Worm (Caenorhabditis elegans) whole organism, late embryonic: Measurements from ENCODE around the gene ZK353.2.

Experiments
- C38D4.7 ChIP-seq: fragments of 200-800 bp; sonication (Bioruptor generic); optimal IDR thresholded peaks from 2 replicates; lab custom pipeline; 2018; ENCODE audit warnings: mild to moderate bottlenecking, missing genetic modification characterization, moderate library complexity, missing compliant biosample characterization
- K09A11.1 ChIP-seq: sonication (generic microtip); optimal IDR thresholded peaks from 2 replicates; lab custom pipeline; 2017; ENCODE audit warnings: antibody characterized with exemption, mild to moderate bottlenecking, missing genetic modification characterization, missing compliant biosample characterization; ENCODE audit not compliant: insufficient read depth
- ama-1 ChIP-seq: fragments of 150-350 bp; optimal IDR thresholded peaks from 2 replicates; lab custom pipeline; 2014
- ceh-14 ChIP-seq: sonication (generic microtip); optimal IDR thresholded peaks from 2 replicates; lab custom pipeline; 2016; ENCODE audit warnings: missing genotype, missing genetic modification characterization, missing compliant biosample characterization
- ceh-18 ChIP-seq: sonication (generic microtip); optimal IDR thresholded peaks from 2 replicates; lab custom pipeline; 2016; ENCODE audit warnings: missing genetic modification characterization, missing compliant biosample characterization
- ceh-2 ChIP-seq: sonication (generic microtip); optimal IDR thresholded peaks from 2 replicates; lab custom pipeline; 2016; ENCODE audit warnings: missing genotype, missing genetic modification characterization, missing compliant biosample characterization
- ceh-22 ChIP-seq: sonication (generic microtip); optimal IDR thresholded peaks from 2 replicates; lab custom pipeline; 2017; ENCODE audit warnings: missing biosample characterization, missing genetic modification characterization
- ceh-30 ChIP-seq: fragments of 150-350 bp; optimal IDR thresholded peaks from 2 replicates; lab custom pipeline; 2014; ENCODE audit warnings: missing biosample characterization, missing genetic modification characterization
- ceh-31 ChIP-seq: sonication (generic microtip); optimal IDR thresholded peaks from 2 replicates; lab custom pipeline; 2016; ENCODE audit warnings: missing genetic modification characterization, missing compliant biosample characterization
- ceh-34 ChIP-seq: sonication (generic microtip); optimal IDR thresholded peaks from 2 replicates; lab custom pipeline; 2016; ENCODE audit warnings: mild to moderate bottlenecking, missing genetic modification characterization, missing compliant biosample characterization
- ceh-45 ChIP-seq: fragments of 200-800 bp; sonication (Bioruptor generic); IDR thresholded peaks from 2 replicates; pipeline ENCODE4 v1.3.6; 2022; ENCODE audit warnings: missing genetic modification reagents, missing genetic modification characterization, missing compliant biosample characterization
- ceh-48 ChIP-seq: sonication (generic microtip); optimal IDR thresholded peaks from 2 replicates; lab custom pipeline; 2016; ENCODE audit warnings: missing genetic modification characterization, inconsistent platforms, missing compliant biosample characterization
- che-1 ChIP-seq: sonication (generic microtip); optimal IDR thresholded peaks from 2 replicates; lab custom pipeline; 2016; ENCODE audit warnings: mild to moderate bottlenecking, missing genetic modification characterization, missing compliant biosample characterization
- dve-1 ChIP-seq: sonication (generic microtip); optimal IDR thresholded peaks from 2 replicates; lab custom pipeline; 2017; ENCODE audit warnings: antibody characterized with exemption, mild to moderate bottlenecking, missing genetic modification characterization, missing compliant biosample characterization
- elt-2 ChIP-seq: sonication (generic microtip); optimal IDR thresholded peaks from 2 replicates; lab custom pipeline; 2016; ENCODE audit warnings: missing genetic modification reagents, missing genetic modification characterization, missing compliant biosample characterization
- ets-4 ChIP-seq: sonication (generic microtip); optimal IDR thresholded peaks from 2 replicates; lab custom pipeline; 2016; ENCODE audit warnings: missing genetic modification characterization, missing compliant biosample characterization
- eyg-1 ChIP-seq: sonication (generic microtip); optimal IDR thresholded peaks from 2 replicates; lab custom pipeline; 2016; ENCODE audit warnings: missing genotype, missing genetic modification characterization, missing compliant biosample characterization
- fax-1 ChIP-seq: sonication (generic microtip); optimal IDR thresholded peaks from 2 replicates; lab custom pipeline; 2016; ENCODE audit warnings: missing genotype, missing genetic modification characterization, missing compliant biosample characterization
- hlh-13 ChIP-seq: fragments of 200-800 bp; sonication (Bioruptor generic); optimal IDR thresholded peaks from 2 replicates; lab custom pipeline; 2018; ENCODE audit warnings: mild to moderate bottlenecking, missing genetic modification characterization, missing compliant biosample characterization
- hlh-30 ChIP-seq: sonication (generic microtip); optimal IDR thresholded peaks from 2 replicates; lab custom pipeline; 2017; ENCODE audit warnings: antibody characterized with exemption, missing genetic modification characterization, missing compliant biosample characterization; ENCODE audit not compliant: insufficient read depth
- hlh-6 ChIP-seq: sonication (generic microtip); optimal IDR thresholded peaks from 2 replicates; lab custom pipeline; 2016; ENCODE audit warnings: missing genotype, missing genetic modification characterization, missing compliant biosample characterization
- hlh-8 ChIP-seq: sonication (generic microtip); optimal IDR thresholded peaks from 2 replicates; lab custom pipeline; 2016; ENCODE audit warnings: missing genotype, missing genetic modification characterization, missing compliant biosample characterization
- lin-11 ChIP-seq: fragments of 200-800 bp; sonication (Bioruptor generic); optimal IDR thresholded peaks from 2 replicates; lab custom pipeline; 2018; ENCODE audit warnings: mild to moderate bottlenecking, missing genetic modification characterization, missing compliant biosample characterization
- nfya-1 ChIP-seq: sonication (generic microtip); optimal IDR thresholded peaks from 2 replicates; lab custom pipeline; 2017; ENCODE audit warnings: missing genetic modification characterization, mild to moderate bottlenecking, missing compliant biosample characterization, antibody characterized with exemption, moderate library complexity
- npax-4 ChIP-seq: sonication (generic microtip); optimal IDR thresholded peaks from 2 replicates; lab custom pipeline; 2016; ENCODE audit warnings: missing genetic modification characterization, missing compliant biosample characterization
- odd-2 ChIP-seq: sonication (generic microtip); optimal IDR thresholded peaks from 2 replicates; lab custom pipeline; 2017; ENCODE audit warnings: antibody characterized with exemption, mild to moderate bottlenecking, missing genetic modification characterization, missing compliant biosample characterization
- pag-3 ChIP-seq: sonication (generic microtip); optimal IDR thresholded peaks from 2 replicates; lab custom pipeline; 2016; ENCODE audit warnings: missing compliant biosample characterization, missing genetic modification characterization, borderline replicate concordance
- pax-1 ChIP-seq: fragments of 150-350 bp; optimal IDR thresholded peaks from 2 replicates; lab custom pipeline; 2014; ENCODE audit warnings: missing biosample characterization, missing genetic modification characterization
- pros-1 ChIP-seq: fragments of 150-350 bp; optimal IDR thresholded peaks from 2 replicates; lab custom pipeline; 2014; ENCODE audit warnings: missing biosample characterization, missing genetic modification reagents, missing genetic modification characterization
- ref-2 ChIP-seq: sonication (generic microtip); optimal IDR thresholded peaks from 2 replicates; lab custom pipeline; 2016; ENCODE audit warnings: missing genetic modification characterization, missing compliant biosample characterization
- rnt-1 ChIP-seq: sonication (generic microtip); optimal IDR thresholded peaks from 2 replicates; lab custom pipeline; 2016; ENCODE audit warnings: missing genetic modification characterization, missing compliant biosample characterization
- sdc-2 ChIP-seq: sonication (generic microtip); optimal IDR thresholded peaks from 2 replicates; lab custom pipeline; 2016; ENCODE audit warnings: missing genotype, missing genetic modification characterization, missing compliant biosample characterization
- syd-9 ChIP-seq: sonication (generic microtip); optimal IDR thresholded peaks from 2 replicates; lab custom pipeline; 2016; ENCODE audit warnings: mild to moderate bottlenecking, missing genetic modification characterization, moderate library complexity, missing compliant biosample characterization
- tbx-2 ChIP-seq: sonication (generic microtip); optimal IDR thresholded peaks from 2 replicates; lab custom pipeline; 2016; ENCODE audit warnings: missing genetic modification characterization, missing compliant biosample characterization
- tbx-7 ChIP-seq: sonication (generic microtip); optimal IDR thresholded peaks from 2 replicates; lab custom pipeline; 2016; ENCODE audit warnings: missing genotype, missing genetic modification characterization, missing compliant biosample characterization
- ttx-3 ChIP-seq: sonication (generic microtip); optimal IDR thresholded peaks from 2 replicates; lab custom pipeline; 2016; ENCODE audit warnings: missing genetic modification reagents, missing genetic modification characterization, missing compliant biosample characterization
- unc-3 ChIP-seq, 2 experiments: fragments of 200-800 bp in 1 of 2; sonication (Bioruptor generic) in 1 of 2; sonication (generic microtip) in 1 of 2; conservative IDR thresholded peaks in 1 of 2; optimal IDR thresholded peaks in 1 of 2; 2 replicates each; pipeline versions ENCODE4 v1.3.6 to Lab custom; 2016 to 2022; ENCODE audit warnings: missing compliant biosample characterization in 2 of 2, missing genetic modification characterization in 2 of 2, missing genetic modification reagents in 1 of 2
- unc-42 ChIP-seq: sonication (generic microtip); optimal IDR thresholded peaks from 2 replicates; lab custom pipeline; 2016; ENCODE audit warnings: missing genotype, missing genetic modification characterization, missing compliant biosample characterization
- unc-55 ChIP-seq: sonication (generic microtip); optimal IDR thresholded peaks from 2 replicates; lab custom pipeline; 2017; ENCODE audit warnings: missing biosample characterization, missing genetic modification reagents, missing genetic modification characterization

ZK353.2 gene

ce11 chrIII:8355462-8355815 is 43.1 kb upstream of the ZK353.2 start:
- no peak for TF ChIP-seq ceh-45 (GFP tag; lab: Robert Waterston, UW)
- TF ChIP-seq C38D4.7 (GFP tag; lab: Kevin White, UChicago), result no peak
- TF ChIP-seq ceh-48 (tag; lab: Kevin White, UChicago), result no peak
- no peak for TF ChIP-seq fax-1 (tag; lab: Kevin White, UChicago)
- TF ChIP-seq pros-1 (tag; lab: Kevin White, UChicago), result no peak
- no peak for TF ChIP-seq nfya-1 (tag; lab: Kevin White, UChicago)
- no peak for TF ChIP-seq ceh-34
- TF ChIP-seq ceh-22 (tag; lab: Kevin White, UChicago), result no peak
- TF ChIP-seq npax-4 (tag; lab: Kevin White, UChicago), result no peak
- TF ChIP-seq ama-1 (lab: Kevin White, UChicago), result no peak
- TF ChIP-seq ceh-18 (tag; lab: Kevin White, UChicago), result no peak
- no peak for TF ChIP-seq syd-9 (tag; lab: Kevin White, UChicago)
- no peak for TF ChIP-seq hlh-30 (tag; lab: Kevin White, UChicago)
- TF ChIP-seq ceh-30 (tag; lab: Kevin White, UChicago), result no peak

ce11 chrIII:8356407-8356881 is 42.1 kb upstream of the ZK353.2 start:
- TF ChIP-seq syd-9 (tag; lab: Kevin White, UChicago) (peak; percentile 56), tbx-7 (tag; lab: Kevin White, UChicago) (peak; percentile 37), nfya-1 (tag; lab: Kevin White, UChicago) (peak; percentile 87), hlh-30 (tag; lab: Kevin White, UChicago) (peak; percentile 10), ceh-34 (peak; percentile 70), unc-42 (tag; lab: Kevin White, UChicago) (peak; percentile 55), tbx-2 (tag; lab: Kevin White, UChicago) (peak; percentile 60), hlh-13 (no peak), eyg-1 (peak; percentile 55), lin-11 (tag; lab: Kevin White, UChicago) (peak; percentile 8), sdc-2 (tag; lab: Kevin White, UChicago) (peak; percentile 7), ref-2 (peak; percentile 26), pros-1 (tag; lab: Kevin White, UChicago) (peak; percentile 40), ama-1 (lab: Kevin White, UChicago) (no peak), ceh-18 (tag; lab: Kevin White, UChicago) (peak; percentile 81), ceh-14 (tag; lab: Kevin White, UChicago) (peak; percentile 37), ets-4 (tag; lab: Kevin White, UChicago) (no peak), unc-55 (GFP tag; lab: Kevin White, UChicago) (peak; percentile 14), hlh-8 (tag; lab: Kevin White, UChicago) (no peak), ceh-31 (tag; lab: Kevin White, UChicago) (peak; percentile 85), elt-2 (tag; lab: Kevin White, UChicago) (peak; percentile 14), pag-3 (no peak), ceh-2 (tag; lab: Kevin White, UChicago) (peak; percentile 39), hlh-6 (peak; percentile 25), che-1 (tag; lab: Kevin White, UChicago) (peak; percentile 12)

ce11 chrIII:8358213-8358672 is 40.3 kb upstream of the ZK353.2 start, which contains the start of the genes R05D3.8 and rfp-1:
TSS of gene R05D3.8 (minus strand) at chrIII:8358327.
TSS of gene rfp-1 (plus strand) at chrIII:8358622.
- TF ChIP-seq ttx-3 (tag; lab: Kevin White, UChicago) (no peak), hlh-30 (tag; lab: Kevin White, UChicago) (peak; percentile 40), nfya-1 (tag; lab: Kevin White, UChicago) (peak; percentile 71), odd-2 (tag; lab: Kevin White, UChicago) (no peak), ceh-2 (tag; lab: Kevin White, UChicago) (no peak), unc-42 (tag; lab: Kevin White, UChicago) (peak; percentile 53), ceh-31 (tag; lab: Kevin White, UChicago) (peak; percentile 49), pax-1 (tag; lab: Kevin White, UChicago) (peak; percentile 47), dve-1 (tag; lab: Kevin White, UChicago) (peak; percentile 44), rnt-1 (peak; percentile 46), tbx-7 (tag; lab: Kevin White, UChicago) (no peak), C38D4.7 (GFP tag; lab: Kevin White, UChicago) (no peak), hlh-8 (tag; lab: Kevin White, UChicago) (no peak), ceh-18 (tag; lab: Kevin White, UChicago) (peak; percentile 35), unc-3 (GFP tag; conservative IDR thresholded peaks at IDR 0.05; lab: Robert Waterston, UW) (no peak), unc-3 (tag; optimal IDR thresholded peaks at IDR 0.05; lab: Kevin White, UChicago) (no peak), unc-55 (GFP tag; lab: Kevin White, UChicago) (peak; percentile 52), K09A11.1 (tag; lab: Kevin White, UChicago) (peak; percentile 13), ceh-30 (tag; lab: Kevin White, UChicago) (peak; percentile 15)
